Worm (Caenorhabditis elegans) whole organism, young adult: Measurements from ENCODE around the gene inft-2.

Experiments used
- B0261.1 ChIP-seq: sonication (generic microtip); optimal IDR thresholded peaks from 2 replicates; lab custom pipeline; 2016; ENCODE audit warnings: mild to moderate bottlenecking, missing genetic modification characterization, moderate library complexity, missing compliant biosample characterization
- C06A6.2 ChIP-seq: fragments of 200-800 bp; sonication (Bioruptor generic); conservative IDR thresholded peaks from 2 replicates; pipeline ENCODE4 v1.3.6; 2022; ENCODE audit warnings: missing genetic modification characterization, missing compliant biosample characterization
- F23B12.7 ChIP-seq: sonication (generic microtip); optimal IDR thresholded peaks from 2 replicates; lab custom pipeline; 2017; ENCODE audit warnings: missing genetic modification characterization, mild to moderate bottlenecking, missing compliant biosample characterization, antibody characterized with exemption, moderate library complexity; ENCODE audit not compliant: insufficient read depth
- F33H1.4 ChIP-seq: fragments of 200-800 bp; sonication (Bioruptor generic); IDR thresholded peaks from 2 replicates; pipeline ENCODE4 v1.3.6; 2022; ENCODE audit warnings: missing genetic modification reagents, missing genetic modification characterization, missing compliant biosample characterization
- F52B5.7 ChIP-seq: sonication (generic microtip); optimal IDR thresholded peaks from 2 replicates; lab custom pipeline; 2016; ENCODE audit warnings: mild to moderate bottlenecking, missing genetic modification characterization, missing compliant biosample characterization
- F57A8.1 ChIP-seq: fragments of 200-800 bp; sonication (Bioruptor generic); optimal IDR thresholded peaks from 2 replicates; lab custom pipeline; 2018; ENCODE audit warnings: mild to moderate bottlenecking, missing genetic modification characterization, moderate library complexity, missing compliant biosample characterization
- T07F8.4 ChIP-seq: sonication (generic microtip); optimal IDR thresholded peaks from 2 replicates; lab custom pipeline; 2016; ENCODE audit warnings: mild to moderate bottlenecking, missing genetic modification characterization, moderate library complexity, missing compliant biosample characterization
- T26A5.8 ChIP-seq: sonication (generic microtip); optimal IDR thresholded peaks from 2 replicates; lab custom pipeline; 2016; ENCODE audit warnings: missing genetic modification characterization, missing compliant biosample characterization
- Y53G8AR.9 ChIP-seq: fragments of 200-800 bp; sonication (Bioruptor generic); conservative IDR thresholded peaks from 2 replicates; pipeline ENCODE4 v1.3.6; 2022; ENCODE audit warnings: missing genetic modification reagents, missing genetic modification characterization, missing compliant biosample characterization
- Y67H2A.10 ChIP-seq: fragments of 200-800 bp; sonication (Bioruptor generic); conservative IDR thresholded peaks from 2 replicates; pipeline ENCODE4 v1.3.6; 2022; ENCODE audit warnings: missing genetic modification reagents, missing genetic modification characterization, missing compliant biosample characterization
- Y79H2A.3 ChIP-seq: fragments of 200-800 bp; sonication (Bioruptor generic); conservative IDR thresholded peaks from 2 replicates; pipeline ENCODE4 v1.3.6; 2022; ENCODE audit warnings: missing genetic modification reagents, missing genetic modification characterization, missing compliant biosample characterization
- ama-1 ChIP-seq, 3 experiments: fragments of 150-350 bp in 1 of 3; sonication (generic microtip) in 2 of 3; optimal IDR thresholded peaks; 2 replicates each; lab custom pipeline; 2014 to 2018; ENCODE audit warnings: missing biosample characterization in 2 of 3, missing genetic modification characterization in 2 of 3, missing genetic modification reagents in 2 of 3
- aptf-3 ChIP-seq: fragments of 200-800 bp; sonication (Bioruptor generic); IDR thresholded peaks from 2 replicates; pipeline ENCODE4 v1.3.6; 2022; ENCODE audit warnings: missing genetic modification characterization, missing compliant biosample characterization
- atf-7 ChIP-seq: sonication (generic microtip); optimal IDR thresholded peaks from 2 replicates; lab custom pipeline; 2017; ENCODE audit warnings: mild to moderate bottlenecking, missing genetic modification characterization, missing compliant biosample characterization
- bed-2 ChIP-seq: fragments of 200-800 bp; sonication (Bioruptor generic); IDR thresholded peaks from 2 replicates; pipeline ENCODE4 v1.3.6; 2022; ENCODE audit warnings: missing genetic modification reagents, missing genetic modification characterization, missing compliant biosample characterization
- cebp-1 ChIP-seq, 2 experiments: fragments of 200-800 bp in 1 of 2; sonication (Bioruptor generic) in 1 of 2; sonication (generic microtip) in 1 of 2; IDR thresholded peaks in 1 of 2; optimal IDR thresholded peaks in 1 of 2; 2 replicates each; pipeline versions ENCODE4 v1.3.6 to Lab custom; 2017 to 2022; ENCODE audit warnings: missing compliant biosample characterization in 2 of 2, missing genetic modification characterization in 2 of 2, mild to moderate bottlenecking in 1 of 2, missing genetic modification reagents in 1 of 2, moderate library complexity in 1 of 2
- ceh-100 ChIP-seq: fragments of 200-800 bp; sonication (Bioruptor generic); IDR thresholded peaks from 2 replicates; pipeline ENCODE4 v1.3.6; 2022; ENCODE audit warnings: missing genetic modification reagents, missing genetic modification characterization, missing compliant biosample characterization
- chd-7 ChIP-seq: sonication (generic microtip); optimal IDR thresholded peaks from 2 replicates; lab custom pipeline; 2016; ENCODE audit warnings: mild to moderate bottlenecking, missing genetic modification characterization, moderate library complexity, missing compliant biosample characterization
- dpff-1 ChIP-seq: sonication (generic microtip); optimal IDR thresholded peaks from 2 replicates; lab custom pipeline; 2017; ENCODE audit warnings: mild to moderate bottlenecking, missing genetic modification characterization, missing compliant biosample characterization
- efl-1 ChIP-seq: fragments of 150-350 bp; optimal IDR thresholded peaks from 2 replicates; lab custom pipeline; 2014; ENCODE audit warnings: missing biosample characterization, missing genetic modification reagents, missing genetic modification characterization
- ekl-4 ChIP-seq: fragments of 200-800 bp; sonication (Bioruptor generic); IDR thresholded peaks from 2 replicates; pipeline ENCODE4 v1.3.6; 2022; ENCODE audit warnings: missing genetic modification reagents, missing genetic modification characterization, missing compliant biosample characterization
- ets-4 ChIP-seq: fragments of 200-800 bp; sonication (Bioruptor generic); optimal IDR thresholded peaks from 2 replicates; lab custom pipeline; 2018; ENCODE audit warnings: mild to moderate bottlenecking, missing genetic modification characterization, missing compliant biosample characterization
- hlh-26 ChIP-seq: fragments of 200-800 bp; sonication (Bioruptor generic); conservative IDR thresholded peaks from 2 replicates; pipeline ENCODE4 v1.3.6; 2022; ENCODE audit warnings: missing genetic modification reagents, missing genetic modification characterization, missing compliant biosample characterization
- lin-26 ChIP-seq: fragments of 200-800 bp; sonication (Bioruptor generic); IDR thresholded peaks from 2 replicates; pipeline ENCODE4 v1.3.6; 2022; ENCODE audit warnings: missing genetic modification reagents, missing genetic modification characterization, missing compliant biosample characterization
- lsl-1 ChIP-seq: fragments of 200-800 bp; sonication (Bioruptor generic); optimal IDR thresholded peaks from 2 replicates; lab custom pipeline; 2018; ENCODE audit warnings: mild to moderate bottlenecking, missing genetic modification characterization, moderate library complexity, missing compliant biosample characterization
- madf-3 ChIP-seq: fragments of 200-800 bp; sonication (Bioruptor generic); IDR thresholded peaks from 2 replicates; pipeline ENCODE4 v1.3.6; 2022; ENCODE audit warnings: missing genetic modification reagents, missing genetic modification characterization, missing compliant biosample characterization
- pha-4 ChIP-seq: fragments of 150-350 bp; sonication (generic microtip); optimal IDR thresholded peaks from 2 replicates; lab custom pipeline; 2014; ENCODE audit warnings: missing biosample characterization, missing genetic modification reagents, missing genetic modification characterization
- rec-8 ChIP-seq, 2 experiments: sonication (generic microtip); optimal IDR thresholded peaks; 2 replicates each; lab custom pipeline; 2016; ENCODE audit warnings: mild to moderate bottlenecking in 2 of 2, missing genetic modification characterization in 2 of 2, missing genetic modification reagents in 2 of 2, missing genotype in 2 of 2, missing biosample characterization in 1 of 2, missing compliant biosample characterization in 1 of 2, moderate library complexity in 1 of 2
- repo-1 ChIP-seq: sonication (generic microtip); optimal IDR thresholded peaks from 2 replicates; lab custom pipeline; 2017; ENCODE audit warnings: mild to moderate bottlenecking, missing genetic modification characterization, missing compliant biosample characterization
- snpc-4 ChIP-seq, 5 experiments: fragments of 150-350 bp in 1 of 5; sonication (generic microtip) in 4 of 5; optimal IDR thresholded peaks; 2 replicates each; lab custom pipeline; 2014 to 2018; ENCODE audit warnings: missing genetic modification characterization in 5 of 5, missing biosample characterization in 3 of 5, antibody characterized with exemption in 2 of 5, mild to moderate bottlenecking in 2 of 5, missing compliant biosample characterization in 2 of 5, missing genotype in 2 of 5, moderate library complexity in 2 of 5, missing genetic modification reagents in 1 of 5
- somi-1 ChIP-seq: fragments of 200-800 bp; sonication (Bioruptor generic); optimal IDR thresholded peaks from 2 replicates; lab custom pipeline; 2018; ENCODE audit warnings: mild to moderate bottlenecking, missing genetic modification characterization, missing compliant biosample characterization
- unc-130 ChIP-seq: sonication (generic microtip); optimal IDR thresholded peaks from 2 replicates; lab custom pipeline; 2016; ENCODE audit warnings: missing genetic modification reagents, missing genetic modification characterization, missing compliant biosample characterization
- zfh-2 ChIP-seq: fragments of 200-800 bp; sonication (Bioruptor generic); conservative IDR thresholded peaks from 2 replicates; pipeline ENCODE4 v1.3.6; 2022; ENCODE audit warnings: missing genetic modification reagents, missing genetic modification characterization, missing compliant biosample characterization

inft-2 gene

ce11 chrV:12988256-12988655, 13.9 kb upstream of the inft-2 start, which contains the start of gene F15B9.8 (continued):
- no peak for TF ChIP-seq snpc-4 (GFP tag; optimal IDR thresholded peaks at IDR 0.05; lab: Kevin White, UChicago)
- no peak for TF ChIP-seq snpc-4 (tag; optimal IDR thresholded peaks at IDR 0.05; lab: Kevin White, UChicago)
- no peak for TF ChIP-seq C06A6.2 (GFP tag; lab: Robert Waterston, UW)

ce11 chrV:12992891-12993290, 9.2 kb upstream of the inft-2 start, which contains the start of the genes F15B9.11 and dsl-7:
F15B9.11 (minus strand) TSS chrV:12992895.
dsl-7 (plus strand) TSS chrV:12993150.
- TF ChIP-seq pha-4 (tag; lab: Kevin White, UChicago) (no peak), bed-2 (GFP tag; lab: Robert Waterston, UW) (no peak), F52B5.7 (tag; lab: Kevin White, UChicago) (no peak), Y79H2A.3 (GFP tag; lab: Robert Waterston, UW) (no peak), F57A8.1 (no peak), ets-4 (GFP tag; lab: Kevin White, UChicago) (no peak), zfh-2 (no peak), efl-1 (GFP tag; lab: Kevin White, UChicago) (no peak), unc-130 (GFP tag; lab: Kevin White, UChicago) (no peak)

ce11 chrV:12995269-12995668, 6.8 kb upstream of the inft-2 start, which contains the start of gene far-5:
far-5 (plus strand) TSS chrV:12995569.
- TF ChIP-seq somi-1 (GFP tag; lab: Kevin White, UChicago) (no peak), Y67H2A.10 (no peak), ekl-4 (GFP tag; lab: Robert Waterston, UW) (no peak), dpff-1 (tag; lab: Kevin White, UChicago) (no peak), madf-3 (no peak), ceh-100 (GFP tag; lab: Robert Waterston, UW) (no peak), atf-7 (tag; lab: Kevin White, UChicago) (no peak), ama-1 (optimal IDR thresholded peaks at IDR 0.05; lab: Kevin White, UChicago) (no peak), ama-1 (GFP tag; optimal IDR thresholded peaks at IDR 0.05; lab: Kevin White, UChicago) (no peak)

ce11 chrV:12997422-12997821, 4.7 kb upstream of the inft-2 start, which contains the start of gene far-3:
far-3 (minus strand) TSS chrV:12997522.
- TF ChIP-seq C06A6.2 (GFP tag; lab: Robert Waterston, UW), result no peak
- TF ChIP-seq chd-7 (tag; lab: Kevin White, UChicago), result no peak
- no peak for TF ChIP-seq F23B12.7 (tag; lab: Kevin White, UChicago)
- TF ChIP-seq hlh-26 (GFP tag; lab: Robert Waterston, UW), result no peak
- no peak for TF ChIP-seq cebp-1 (GFP tag; IDR thresholded peaks at IDR 0.05; lab: Robert Waterston, UW)
- TF ChIP-seq cebp-1 (tag; optimal IDR thresholded peaks at IDR 0.05; lab: Kevin White, UChicago), result no peak
- no peak for TF ChIP-seq Y53G8AR.9 (GFP tag; lab: Robert Waterston, UW)
- TF ChIP-seq rec-8 (tag; optimal IDR thresholded peaks at IDR 0.05; lab: Kevin White, UChicago), result no peak
- no peak for TF ChIP-seq bed-2 (GFP tag; lab: Robert Waterston, UW)
- no peak for TF ChIP-seq T07F8.4 (tag; lab: Kevin White, UChicago)
- no peak for TF ChIP-seq aptf-3 (GFP tag; lab: Robert Waterston, UW)
- no peak for TF ChIP-seq B0261.1 (tag; lab: Kevin White, UChicago)
- no peak for TF ChIP-seq repo-1 (tag; lab: Kevin White, UChicago)
- no peak for TF ChIP-seq F33H1.4 (GFP tag; lab: Robert Waterston, UW)
- no peak for TF ChIP-seq lsl-1 (GFP tag; lab: Kevin White, UChicago)
- TF ChIP-seq T26A5.8, result no peak
- no peak for TF ChIP-seq lin-26 (GFP tag; lab: Robert Waterston, UW)
